Worm (Caenorhabditis elegans) whole organism, L3 larva: ENCODE data around the gene K07H8.5.

Experiments
- elt-3 ChIP-seq, 3 experiments: fragments of 150-350 bp in 1 of 3; sonication (generic microtip) in 2 of 3; optimal IDR thresholded peaks; 2 replicates in 2 of 3; 4 replicates in 1 of 3; lab custom pipeline; 2014 to 2017; ENCODE audit warnings: missing biosample characterization in 3 of 3, missing genetic modification characterization in 3 of 3
- mdl-1 ChIP-seq: fragments of 150-350 bp; optimal IDR thresholded peaks from 2 replicates; lab custom pipeline; 2014; ENCODE audit warnings: missing biosample characterization, missing genetic modification characterization
- sea-2 ChIP-seq: fragments of 150-350 bp; sonication (generic microtip); optimal IDR thresholded peaks from 4 replicates; lab custom pipeline; 2014; ENCODE audit warnings: missing biosample characterization, missing genetic modification reagents, missing genetic modification characterization
- unc-39 ChIP-seq: sonication (generic microtip); optimal IDR thresholded peaks from 4 replicates; lab custom pipeline; 2017; ENCODE audit warnings: missing biosample characterization, missing genetic modification characterization
- unc-62 ChIP-seq: fragments of 150-350 bp; sonication (generic microtip); optimal IDR thresholded peaks from 4 replicates; lab custom pipeline; 2014; ENCODE audit warnings: missing biosample characterization, missing genetic modification reagents, missing genetic modification characterization
- zag-1 ChIP-seq: fragments of 150-350 bp; optimal IDR thresholded peaks from 2 replicates; lab custom pipeline; 2014; ENCODE audit warnings: missing biosample characterization, missing genetic modification characterization
- ztf-4 ChIP-seq: fragments of 150-350 bp; optimal IDR thresholded peaks from 2 replicates; lab custom pipeline; 2014; ENCODE audit warnings: missing biosample characterization, missing genetic modification characterization

ce11 chrIV:8223055-8223454 lies 45.1 kb upstream of the K07H8.5 start:
- no peak for TF ChIP-seq unc-62 (GFP tag; lab: Kevin White, UChicago)
- no peak for TF ChIP-seq zag-1
- no peak for TF ChIP-seq unc-39
- TF ChIP-seq elt-3 (tag; optimal IDR thresholded peaks at IDR 0.05; lab: Kevin White, UChicago) = no peak
- no peak for TF ChIP-seq ztf-4 (tag; lab: Kevin White, UChicago)
- TF ChIP-seq mdl-1 (tag; lab: Kevin White, UChicago) = no peak
- TF ChIP-seq sea-2 = no peak
